Fruit fly (Drosophila melanogaster) whole organism, embryonic: ENCODE measurements around the gene CG4880.

Experiments
- Asciz ChIP-seq: fragments of 200-800 bp; sonication (Bioruptor generic); optimal IDR thresholded peaks from 2 replicates; lab custom pipeline; 2017; ENCODE audit warnings: missing biosample characterization, mild to moderate bottlenecking, missing genetic modification characterization, missing genetic modification reagents
- Atf3 ChIP-seq: fragments of 200-800 bp; sonication (Bioruptor generic); optimal IDR thresholded peaks from 3 replicates; lab custom pipeline; 2016; ENCODE audit warnings: missing biosample characterization, missing genetic modification characterization
- Blimp-1 ChIP-seq: fragments of 200-800 bp; sonication (Bioruptor generic); optimal IDR thresholded peaks from 3 replicates; lab custom pipeline; 2018; ENCODE audit warnings: missing biosample characterization, missing genetic modification characterization, mild to moderate bottlenecking, moderate library complexity, missing genetic modification reagents
- CG11504 ChIP-seq: fragments of 200-800 bp; sonication (Bioruptor generic); optimal IDR thresholded peaks from 3 replicates; lab custom pipeline; 2019; ENCODE audit warnings: missing biosample characterization, mild to moderate bottlenecking, missing genetic modification characterization, moderate library complexity
- CG11723 ChIP-seq: fragments of 200-800 bp; sonication (Bioruptor generic); optimal IDR thresholded peaks from 2 replicates; lab custom pipeline; 2017; ENCODE audit warnings: missing biosample characterization, mild to moderate bottlenecking, missing genetic modification characterization
- CG13624 ChIP-seq: fragments of 200-800 bp; sonication (Bioruptor generic); optimal IDR thresholded peaks from 2 replicates; lab custom pipeline; 2016; ENCODE audit warnings: missing biosample characterization, missing genetic modification characterization
- CG1529 ChIP-seq: fragments of 200-800 bp; sonication (Bioruptor generic); optimal IDR thresholded peaks from 3 replicates; lab custom pipeline; 2018; ENCODE audit warnings: missing biosample characterization, missing genetic modification characterization
- CG1603 ChIP-seq: fragments of 200-800 bp; sonication (Bioruptor generic); optimal IDR thresholded peaks from 2 replicates; lab custom pipeline; 2019; ENCODE audit warnings: missing biosample characterization, mild to moderate bottlenecking, missing genetic modification characterization, moderate library complexity
- CG1647 ChIP-seq: fragments of 200-800 bp; sonication (Bioruptor generic); optimal IDR thresholded peaks from 3 replicates; lab custom pipeline; 2016; ENCODE audit warnings: missing biosample characterization, missing genetic modification characterization
- CG17186 ChIP-seq: fragments of 200-800 bp; sonication (Bioruptor generic); optimal IDR thresholded peaks from 3 replicates; lab custom pipeline; 2017; ENCODE audit warnings: missing biosample characterization, missing genetic modification reagents, missing genetic modification characterization
- CG18262 ChIP-seq: fragments of 200-800 bp; optimal IDR thresholded peaks from 3 replicates; lab custom pipeline; 2019; ENCODE audit warnings: missing biosample characterization, mild to moderate bottlenecking, missing genetic modification characterization, moderate library complexity
- CG2129 ChIP-seq: fragments of 200-800 bp; sonication (Bioruptor generic); IDR thresholded peaks from 2 replicates; pipeline ENCODE4 v1.3.6; 2022; ENCODE audit warnings: missing biosample characterization, missing genetic modification characterization; ENCODE audit not compliant: partially characterized antibody
- CG30403 ChIP-seq: fragments of 200-800 bp; sonication (Bioruptor generic); optimal IDR thresholded peaks from 3 replicates; lab custom pipeline; 2016; ENCODE audit warnings: missing biosample characterization, missing genetic modification characterization
- CG4360 ChIP-seq: fragments of 200-800 bp; sonication (Bioruptor generic); IDR thresholded peaks from 2 replicates; pipeline ENCODE4 v1.3.6; 2022; ENCODE audit warnings: missing biosample characterization, missing genetic modification characterization
- CG6683 ChIP-seq: fragments of 200-800 bp; sonication (Bioruptor generic); optimal IDR thresholded peaks from 2 replicates; lab custom pipeline; 2017; ENCODE audit warnings: missing biosample characterization, mild to moderate bottlenecking, missing genetic modification characterization, missing genetic modification reagents
- CG7987 ChIP-seq: fragments of 200-800 bp; sonication (Bioruptor generic); optimal IDR thresholded peaks from 2 replicates; lab custom pipeline; 2018; ENCODE audit warnings: missing biosample characterization, mild to moderate bottlenecking, missing genetic modification characterization, moderate library complexity
- Camta ChIP-seq: fragments of 200-800 bp; sonication (Bioruptor generic); optimal IDR thresholded peaks from 2 replicates; lab custom pipeline; 2016; ENCODE audit warnings: missing biosample characterization, missing genetic modification characterization
- CoRest ChIP-seq: fragments of 200-800 bp; sonication (Bioruptor generic); optimal IDR thresholded peaks from 3 replicates; lab custom pipeline; 2018; ENCODE audit warnings: missing biosample characterization, mild to moderate bottlenecking, missing genetic modification characterization, moderate library complexity
- Eip74EF ChIP-seq, 2 experiments: fragments of 200-800 bp in 1 of 2; fragments of >200 bp in 1 of 2; sonication (Bioruptor generic) in 1 of 2; optimal IDR thresholded peaks; 2 replicates each; lab custom pipeline; 2017 to 2019; ENCODE audit warnings: missing biosample characterization in 2 of 2, missing genetic modification characterization in 2 of 2, mild to moderate bottlenecking in 1 of 2, moderate library complexity in 1 of 2
- Ets65A ChIP-seq: fragments of 200-800 bp; sonication (Bioruptor generic); peaks from one replicate; lab custom pipeline; 2016; ENCODE audit warnings: missing biosample characterization, missing genetic modification characterization
- HLH3B ChIP-seq: fragments of 200-800 bp; sonication (Bioruptor generic); IDR thresholded peaks from 2 replicates; pipeline ENCODE4 v1.3.6; 2022; ENCODE audit warnings: missing biosample characterization, missing genetic modification characterization
- Hr51 ChIP-seq, 2 experiments: fragments of 200-800 bp; sonication (Bioruptor generic); optimal IDR thresholded peaks; 2 replicates in 1 of 2; 3 replicates in 1 of 2; lab custom pipeline; 2016 to 2018; ENCODE audit warnings: missing biosample characterization in 2 of 2, missing genetic modification characterization in 2 of 2, mild to moderate bottlenecking in 1 of 2, moderate library complexity in 1 of 2
- Kr ChIP-seq: fragments of 200-800 bp; sonication (Bioruptor generic); optimal IDR thresholded peaks from 2 replicates; lab custom pipeline; 2017; ENCODE audit warnings: missing biosample characterization, mild to moderate bottlenecking, missing genetic modification characterization
- Nf-YB ChIP-seq: fragments of 200-800 bp; sonication (Bioruptor generic); optimal IDR thresholded peaks from 3 replicates; lab custom pipeline; 2019; ENCODE audit warnings: missing biosample characterization, mild to moderate bottlenecking, missing genetic modification characterization, moderate library complexity
- Sox100B ChIP-seq: fragments of 200-800 bp; sonication (Bioruptor generic); optimal IDR thresholded peaks from 3 replicates; lab custom pipeline; 2018; ENCODE audit warnings: missing biosample characterization, mild to moderate bottlenecking, missing genetic modification characterization
- Ssrp ChIP-seq: fragments of 200-800 bp; sonication (Bioruptor generic); optimal IDR thresholded peaks from 2 replicates; lab custom pipeline; 2018; ENCODE audit warnings: missing biosample characterization, mild to moderate bottlenecking, missing genetic modification characterization, moderate library complexity
- ap ChIP-seq: fragments of 200-800 bp; sonication (Bioruptor generic); IDR thresholded peaks from 2 replicates; pipeline ENCODE4 v1.3.6; 2022; ENCODE audit warnings: missing biosample characterization, missing genetic modification characterization
- ase ChIP-seq: fragments of 200-800 bp; sonication (Bioruptor generic); IDR thresholded peaks from 3 replicates; pipeline ENCODE4 v1.3.6; 2022; ENCODE audit warnings: missing biosample characterization, missing genetic modification characterization
- cas ChIP-seq: fragments of 200-800 bp; sonication (Bioruptor generic); IDR thresholded peaks from 2 replicates; pipeline ENCODE4 v1.3.6; 2022; ENCODE audit warnings: missing biosample characterization, missing genetic modification characterization
- chif ChIP-seq, 2 experiments: fragments of 200-800 bp; sonication (Bioruptor generic); optimal IDR thresholded peaks; 3 replicates each; lab custom pipeline; 2016; ENCODE audit warnings: missing biosample characterization in 2 of 2, missing genetic modification characterization in 2 of 2
- ci ChIP-seq: fragments of 200-800 bp; sonication (Bioruptor generic); IDR thresholded peaks from 3 replicates; pipeline ENCODE4 v1.3.6; 2022; ENCODE audit warnings: missing biosample characterization, missing genetic modification characterization
- da ChIP-seq: fragments of 200-800 bp; sonication (Bioruptor generic); optimal IDR thresholded peaks from 2 replicates; lab custom pipeline; 2016; ENCODE audit warnings: missing biosample characterization, missing genetic modification characterization
- dmrt99B ChIP-seq: fragments of 200-800 bp; sonication (Bioruptor generic); optimal IDR thresholded peaks from 2 replicates; lab custom pipeline; 2018; ENCODE audit warnings: missing biosample characterization, mild to moderate bottlenecking, missing genetic modification characterization, moderate library complexity
- fu2 ChIP-seq: fragments of 200-800 bp; sonication (Bioruptor generic); optimal IDR thresholded peaks from 2 replicates; lab custom pipeline; 2016; ENCODE audit warnings: missing biosample characterization, missing genetic modification characterization
- hth ChIP-seq: fragments of >200 bp; optimal IDR thresholded peaks from 2 replicates; lab custom pipeline; 2017; ENCODE audit warnings: inconsistent platforms
- klu ChIP-seq: fragments of 200-800 bp; sonication (Bioruptor generic); IDR thresholded peaks from 2 replicates; pipeline ENCODE4 v1.3.6; 2022; ENCODE audit warnings: missing biosample characterization, missing genetic modification characterization
- lilli ChIP-seq: fragments of 200-800 bp; sonication (Bioruptor generic); optimal IDR thresholded peaks from 3 replicates; lab custom pipeline; 2016; ENCODE audit warnings: missing biosample characterization, missing genetic modification characterization
- nerfin-2 ChIP-seq: fragments of 200-800 bp; sonication (Bioruptor generic); IDR thresholded peaks from 2 replicates; pipeline ENCODE4 v1.3.6; 2022; ENCODE audit warnings: missing biosample characterization, missing genetic modification characterization; ENCODE audit not compliant: partially characterized antibody
- onecut ChIP-seq: fragments of 200-800 bp; sonication (Bioruptor generic); IDR thresholded peaks from 2 replicates; pipeline ENCODE4 v1.3.6; 2022; ENCODE audit warnings: missing biosample characterization, missing genetic modification characterization
- psq ChIP-seq: fragments of 200-800 bp; sonication (Bioruptor generic); optimal IDR thresholded peaks from 2 replicates; lab custom pipeline; 2017; ENCODE audit warnings: missing biosample characterization, missing genetic modification characterization
- scrt ChIP-seq: fragments of 200-800 bp; sonication (Bioruptor generic); optimal IDR thresholded peaks from 2 replicates; lab custom pipeline; 2018; ENCODE audit warnings: missing biosample characterization, mild to moderate bottlenecking, missing genetic modification characterization, moderate library complexity
- so ChIP-seq: fragments of 200-800 bp; sonication (Bioruptor generic); IDR thresholded peaks from 3 replicates; pipeline ENCODE4 v1.3.6; 2022; ENCODE audit warnings: missing biosample characterization, missing genetic modification characterization
- ttk ChIP-seq: fragments of 200-800 bp; sonication (Bioruptor generic); IDR thresholded peaks from 2 replicates; pipeline ENCODE4 v2.1.2; 2022; ENCODE audit warnings: missing biosample characterization, missing genetic modification characterization
- yki ChIP-seq: fragments of >200 bp; optimal IDR thresholded peaks from 3 replicates; lab custom pipeline; 2018
- zfh1 ChIP-seq: fragments of 200-800 bp; sonication (Bioruptor generic); IDR thresholded peaks from 3 replicates; pipeline ENCODE4 v1.3.6; 2022; ENCODE audit warnings: missing biosample characterization, missing genetic modification characterization

CG4880 gene

dm6 chrX:16932820-16933386 is 46.3 kb downstream of the CG4880 start (continued):
- no peak for TF ChIP-seq CG7987
- TF ChIP-seq ap (GFP tag; lab: Robert Waterston, UW), result no peak
- no peak for TF ChIP-seq Kr
- no peak for TF ChIP-seq ase (GFP tag; lab: Robert Waterston, UW)
- TF ChIP-seq chif (GFP tag; optimal IDR thresholded peaks at IDR 0.05; lab: Kevin White, UChicago), result no peak
- no peak for TF ChIP-seq Sox100B
- no peak for TF ChIP-seq Ssrp (tag; lab: Kevin White, UChicago)
- TF ChIP-seq CG11504, result peak; percentile 8
- TF ChIP-seq Asciz, result no peak
- no peak for TF ChIP-seq CG1647
- peak; percentile 37; the same call in 1 of the 3 replicates for TF ChIP-seq ci (GFP tag; lab: Robert Waterston, UW)
- no peak for TF ChIP-seq lilli (GFP tag; lab: Kevin White, UChicago)
- no peak for TF ChIP-seq CG4360 (GFP tag; lab: Robert Waterston, UW)
- no peak for TF ChIP-seq CG2129 (GFP tag; lab: Robert Waterston, UW)
- no peak for TF ChIP-seq CG13624 (GFP tag; lab: Kevin White, UChicago)
- TF ChIP-seq CG1529 (GFP tag; lab: Kevin White, UChicago), result no peak
- no peak for TF ChIP-seq onecut (GFP tag; lab: Robert Waterston, UW)
- TF ChIP-seq so (GFP tag; lab: Robert Waterston, UW), result no peak
- peak; percentile 36 for TF ChIP-seq Ets65A (GFP tag; lab: Kevin White, UChicago)
- peak; percentile 24; the same call in 1 of the 2 replicates for TF ChIP-seq HLH3B (GFP tag; lab: Robert Waterston, UW)
- TF ChIP-seq CG17186 (GFP tag; lab: Kevin White, UChicago), result no peak
- TF ChIP-seq nerfin-2 (GFP tag; lab: Robert Waterston, UW), result no peak
- TF ChIP-seq fu2 (GFP tag; lab: Kevin White, UChicago), result no peak
- TF ChIP-seq hth (lab: Kevin White, UChicago), result no peak
- no peak for TF ChIP-seq CG30403 (GFP tag; lab: Kevin White, UChicago)
- no peak for TF ChIP-seq klu (GFP tag; lab: Robert Waterston, UW)
- TF ChIP-seq da (GFP tag; lab: Kevin White, UChicago), result no peak
- no peak for TF ChIP-seq Nf-YB (GFP tag; lab: Kevin White, UChicago)
- TF ChIP-seq Eip74EF (GFP tag; optimal IDR thresholded peaks at IDR 0.05; lab: Kevin White, UChicago), result no peak
- peak; percentile 30 for TF ChIP-seq dmrt99B (tag; lab: Kevin White, UChicago)
- TF ChIP-seq CG6683 (GFP tag; lab: Kevin White, UChicago), result no peak
- no peak for TF ChIP-seq CoRest (tag; lab: Kevin White, UChicago)
- TF ChIP-seq Hr51 (GFP tag; optimal IDR thresholded peaks at IDR 0.05; lab: Kevin White, UChicago), result no peak
- TF ChIP-seq Blimp-1, result peak; percentile 51
- TF ChIP-seq CG1603 (tag; lab: Kevin White, UChicago), result peak; percentile 16
- no peak for TF ChIP-seq Camta (GFP tag; lab: Kevin White, UChicago)
- TF ChIP-seq CG11723 (GFP tag; lab: Kevin White, UChicago), result no peak
- TF ChIP-seq yki (lab: Kevin White, UChicago), result no peak
- no peak for TF ChIP-seq Atf3
- TF ChIP-seq ttk (GFP tag; lab: Robert Waterston, UW), result no peak
- TF ChIP-seq psq (GFP tag; lab: Kevin White, UChicago), result no peak
- no peak for TF ChIP-seq scrt
- 0 out of 3 replicates have a peak, but pooled peaks have one; percentile 4 for TF ChIP-seq zfh1 (GFP tag; lab: Robert Waterston, UW)
- peak; percentile 2 for TF ChIP-seq CG18262 (tag; lab: Kevin White, UChicago)
- no peak for TF ChIP-seq cas (GFP tag; lab: Robert Waterston, UW)
